Worm (Caenorhabditis elegans): ENCODE measurements around the gene gcy-27.

ce11 chrIV:17426970-17427369 lies 9.5 kb downstream of the gcy-27 start:
- no peak for TF ChIP-seq ceh-83 (GFP tag; optimal IDR thresholded peaks at IDR 0.05)
- no peak for TF ChIP-seq ztf-11 (tag; optimal IDR thresholded peaks at IDR 0.05)
- no peak for TF ChIP-seq elt-1 (tag; optimal IDR thresholded peaks at IDR 0.05; ENCODE audit: borderline replicate concordance, insufficient read depth)
- TF ChIP-seq nhr-237 (tag; optimal IDR thresholded peaks at IDR 0.05) = no peak
- peak; percentile 17 for TF ChIP-seq ces-1 (GFP tag; optimal IDR thresholded peaks at IDR 0.05)
- no peak for TF ChIP-seq elt-3 (tag; optimal IDR thresholded peaks at IDR 0.05)
- no peak for TF ChIP-seq flh-1 (GFP tag; optimal IDR thresholded peaks at IDR 0.05)
- TF ChIP-seq nhr-76 (tag; optimal IDR thresholded peaks at IDR 0.05) = no peak
- TF ChIP-seq cnd-1 (tag; optimal IDR thresholded peaks at IDR 0.05) = no peak
